Fruit fly (Drosophila melanogaster): ENCODE results near the gene Slbp.
A peak's percentile ranks its signal among the peaks of the same experiment; 100 is the strongest.

Gene Slbp

dm6 chr3R:29153197-29153644 is at the start of gene Slbp, which contains the start of gene Rpn2:
Slbp (minus strand) TSS chr3R:29153266.
Rpn2 (plus strand) TSS chr3R:29153524.
- TF ChIP-seq sc (optimal IDR thresholded peaks at IDR 0.05) = no peak
- TF ChIP-seq sc (GFP tag; optimal IDR thresholded peaks at IDR 0.05) = no peak
- peak; percentile 10 for TF ChIP-seq Chrac-16 (GFP tag; optimal IDR thresholded peaks at IDR 0.05)
- TF ChIP-seq chm (GFP tag; IDR thresholded peaks at IDR 0.05) = no peak
- TF ChIP-seq CG32532 (GFP tag; IDR thresholded peaks at IDR 0.05) = 0 out of 2 replicates have a peak, but pooled peaks have one; percentile 33
- TF ChIP-seq Ets97D (GFP tag; optimal IDR thresholded peaks at IDR 0.05) = peak; percentile 87
- TF ChIP-seq gcm2 (GFP tag; optimal IDR thresholded peaks at IDR 0.05) = no peak
- TF ChIP-seq CG8765 (GFP tag; IDR thresholded peaks at IDR 0.05) = no peak
- no peak for TF ChIP-seq Hmx (GFP tag; optimal IDR thresholded peaks at IDR 0.05)
- peak; percentile 5 for TF ChIP-seq az2 (GFP tag; optimal IDR thresholded peaks at IDR 0.05)
- peak; percentile 49 for TF ChIP-seq p53 (GFP tag; optimal IDR thresholded peaks at IDR 0.05)
- peak; percentile 86 for TF ChIP-seq CG1603 (tag; optimal IDR thresholded peaks at IDR 0.05)
- no peak for TF ChIP-seq cwo (GFP tag; optimal IDR thresholded peaks at IDR 0.05)
- TF ChIP-seq CG11093 (GFP tag; IDR thresholded peaks at IDR 0.05) = no peak
- TF ChIP-seq YL-1 (GFP tag; optimal IDR thresholded peaks at IDR 0.05) = peak; percentile 88
- TF ChIP-seq dmrt11E (tag; optimal IDR thresholded peaks at IDR 0.05) = peak; percentile 9
- peak; percentile 92 for TF ChIP-seq CG6791 (GFP tag; IDR thresholded peaks at IDR 0.05; ENCODE audit: partially characterized antibody)
- TF ChIP-seq CG34422 (GFP tag; IDR thresholded peaks at IDR 0.05) = peak; percentile 47; the same call in 2 of the 3 replicates
- no peak for TF ChIP-seq Jarid2 (GFP tag; optimal IDR thresholded peaks at IDR 0.05)
- no peak; the same call in 1 of the 2 replicates for TF ChIP-seq lmd (GFP tag; IDR thresholded peaks at IDR 0.05)
- no peak for TF ChIP-seq al (GFP tag; IDR thresholded peaks at IDR 0.05)
- TF ChIP-seq Ssrp (tag; optimal IDR thresholded peaks at IDR 0.05) = no peak
- peak; percentile 65 for TF ChIP-seq CG9609 (GFP tag; optimal IDR thresholded peaks at IDR 0.05)
- no peak for TF ChIP-seq toy (GFP tag; IDR thresholded peaks at IDR 0.05)
- no peak for TF ChIP-seq Adf1 (GFP tag; IDR thresholded peaks at IDR 0.05)
- peak; percentile 56; the same call in 1 of the 2 replicates for TF ChIP-seq E2f1 (GFP tag; IDR thresholded peaks at IDR 0.05)
- TF ChIP-seq CG11247 (GFP tag; IDR thresholded peaks at IDR 0.05) = no peak
- no peak for TF ChIP-seq CG15269 (tag; optimal IDR thresholded peaks at IDR 0.05)
- TF ChIP-seq H15 (GFP tag; IDR thresholded peaks at IDR 0.05) = no peak
- peak; percentile 87 for TF ChIP-seq Sry-δ (GFP tag; optimal IDR thresholded peaks at IDR 0.05)
- no peak for TF ChIP-seq CG11695 (GFP tag; IDR thresholded peaks at IDR 0.05)
- TF ChIP-seq HLH3B (GFP tag; IDR thresholded peaks at IDR 0.05) = no peak
- no peak for TF ChIP-seq CG11723 (GFP tag; optimal IDR thresholded peaks at IDR 0.05)
- peak; percentile 89 for TF ChIP-seq CG4617 (GFP tag; optimal IDR thresholded peaks at IDR 0.05; ENCODE audit: borderline replicate concordance)
- no peak for TF ChIP-seq CG15696 (tag; optimal IDR thresholded peaks at IDR 0.05)
- no peak for TF ChIP-seq CG43689 (GFP tag; IDR thresholded peaks at IDR 0.05)
- TF ChIP-seq br (optimal IDR thresholded peaks at IDR 0.05) = no peak
- TF ChIP-seq Taf1 (GFP tag; IDR thresholded peaks at IDR 0.05) = no peak
- TF ChIP-seq CG16813 (GFP tag; IDR thresholded peaks at IDR 0.05; ENCODE audit: partially characterized antibody) = peak; percentile 90
- TF ChIP-seq zen2 (GFP tag; IDR thresholded peaks at IDR 0.05; ENCODE audit: partially characterized antibody) = peak; percentile 87; the same call in 2 of the 3 replicates
- TF ChIP-seq Side (GFP tag; optimal IDR thresholded peaks at IDR 0.05) = peak; percentile 60
- peak; percentile 37 for TF ChIP-seq CG6683 (GFP tag; optimal IDR thresholded peaks at IDR 0.05)
- no peak for TF ChIP-seq tap (tag; optimal IDR thresholded peaks at IDR 0.05)
- TF ChIP-seq CG7745 (tag; optimal IDR thresholded peaks at IDR 0.05) = no peak
- no peak for TF ChIP-seq sd (tag; optimal IDR thresholded peaks at IDR 0.05)
- TF ChIP-seq CG13894 (tag; optimal IDR thresholded peaks at IDR 0.05) = no peak
- TF ChIP-seq HmgD (GFP tag; optimal IDR thresholded peaks at IDR 0.05) = peak; percentile 62
- TF ChIP-seq NK7.1 (GFP tag; optimal IDR thresholded peaks at IDR 0.05) = no peak
- no peak for TF ChIP-seq gce (GFP tag; IDR thresholded peaks at IDR 0.05)
- TF ChIP-seq tna (GFP tag; IDR thresholded peaks at IDR 0.05; ENCODE audit: partially characterized antibody) = peak; percentile 74
- no peak for TF ChIP-seq CG3726 (GFP tag; IDR thresholded peaks at IDR 0.05)
- peak; percentile 98 for TF ChIP-seq pzg (GFP tag; optimal IDR thresholded peaks at IDR 0.05)

All from whole organism, embryonic.